Fruit fly (Drosophila melanogaster) whole organism, embryonic: ENCODE measurements around the gene mRpL35.
A peak's percentile ranks its signal among the peaks of the same experiment; 100 is the strongest.

ENCODE experiments used
- Abd-B ChIP-seq: fragments of 200-800 bp; sonication (Bioruptor generic); optimal IDR thresholded peaks from 2 replicates; lab custom pipeline; 2018; ENCODE audit warnings: missing biosample characterization, mild to moderate bottlenecking, missing genetic modification characterization, moderate library complexity
- Asciz ChIP-seq: fragments of 200-800 bp; sonication (Bioruptor generic); optimal IDR thresholded peaks from 2 replicates; lab custom pipeline; 2017; ENCODE audit warnings: missing biosample characterization, mild to moderate bottlenecking, missing genetic modification characterization, missing genetic modification reagents
- CG16813 ChIP-seq: fragments of 200-800 bp; sonication (Bioruptor generic); IDR thresholded peaks from 3 replicates; pipeline ENCODE4 v1.3.6; 2022; ENCODE audit warnings: missing biosample characterization, missing genetic modification characterization; ENCODE audit not compliant: partially characterized antibody
- CG17328 ChIP-seq: fragments of 200-800 bp; sonication (Bioruptor generic); IDR thresholded peaks from 2 replicates; pipeline ENCODE4 v1.3.6; 2022; ENCODE audit warnings: missing biosample characterization, missing genetic modification characterization
- CG17829 ChIP-seq: fragments of 200-800 bp; optimal IDR thresholded peaks from 2 replicates; lab custom pipeline; 2019; ENCODE audit warnings: missing biosample characterization, mild to moderate bottlenecking, missing genetic modification characterization, moderate library complexity
- CG18011 ChIP-seq: fragments of 200-800 bp; sonication (Bioruptor generic); optimal IDR thresholded peaks from 2 replicates; lab custom pipeline; 2017; ENCODE audit warnings: missing biosample characterization, missing genetic modification characterization, mild to moderate bottlenecking, moderate library complexity, missing genotype
- CG18599 ChIP-seq: fragments of 200-800 bp; sonication (Bioruptor generic); optimal IDR thresholded peaks from 3 replicates; lab custom pipeline; 2017; ENCODE audit warnings: missing biosample characterization, missing genetic modification characterization, mild to moderate bottlenecking, moderate library complexity, missing genetic modification reagents
- CG34224 ChIP-seq: fragments of 200-800 bp; sonication (Bioruptor generic); IDR thresholded peaks from 3 replicates; pipeline ENCODE4 v1.3.6; 2022; ENCODE audit warnings: missing biosample characterization, missing genetic modification characterization; ENCODE audit not compliant: partially characterized antibody
- CG5180 ChIP-seq: fragments of 200-800 bp; sonication (Bioruptor generic); optimal IDR thresholded peaks from 3 replicates; lab custom pipeline; 2017; ENCODE audit warnings: missing biosample characterization, missing genetic modification characterization, mild to moderate bottlenecking, moderate library complexity, missing genetic modification reagents
- CG7987 ChIP-seq: fragments of 200-800 bp; sonication (Bioruptor generic); optimal IDR thresholded peaks from 2 replicates; lab custom pipeline; 2018; ENCODE audit warnings: missing biosample characterization, mild to moderate bottlenecking, missing genetic modification characterization, moderate library complexity
- CG8089 ChIP-seq: fragments of 200-800 bp; sonication (Bioruptor generic); optimal IDR thresholded peaks from 3 replicates; lab custom pipeline; 2016; ENCODE audit warnings: missing biosample characterization, missing genetic modification characterization
- CG8388 ChIP-seq: fragments of 200-800 bp; sonication (Bioruptor generic); optimal IDR thresholded peaks from 2 replicates; lab custom pipeline; 2019; ENCODE audit warnings: missing biosample characterization, mild to moderate bottlenecking, missing genetic modification characterization, moderate library complexity
- CoRest ChIP-seq: fragments of 200-800 bp; sonication (Bioruptor generic); optimal IDR thresholded peaks from 3 replicates; lab custom pipeline; 2018; ENCODE audit warnings: missing biosample characterization, mild to moderate bottlenecking, missing genetic modification characterization, moderate library complexity
- Dip3 ChIP-seq: fragments of 200-800 bp; sonication (Bioruptor generic); optimal IDR thresholded peaks from 3 replicates; lab custom pipeline; 2016; ENCODE audit warnings: missing biosample characterization, missing genetic modification characterization
- Dref ChIP-seq: fragments of 200-800 bp; sonication (Bioruptor generic); IDR thresholded peaks from 2 replicates; pipeline ENCODE4 v1.3.6; 2022; ENCODE audit warnings: missing biosample characterization, missing genetic modification characterization
- E2f2 ChIP-seq: fragments of 200-800 bp; sonication (Bioruptor generic); IDR thresholded peaks from 2 replicates; pipeline ENCODE4 v1.3.6; 2022; ENCODE audit warnings: missing biosample characterization, missing genetic modification characterization
- Ets65A ChIP-seq: fragments of 200-800 bp; sonication (Bioruptor generic); peaks from one replicate; lab custom pipeline; 2016; ENCODE audit warnings: missing biosample characterization, missing genetic modification characterization
- GATAe ChIP-seq: fragments of 200-800 bp; sonication (Bioruptor generic); conservative IDR thresholded peaks from 2 replicates; pipeline ENCODE4 v1.3.6; 2022; ENCODE audit warnings: missing biosample characterization, missing genetic modification characterization
- Hmr ChIP-seq: fragments of 200-800 bp; sonication (Bioruptor generic); optimal IDR thresholded peaks from 3 replicates; lab custom pipeline; 2017; ENCODE audit warnings: mild to moderate bottlenecking, missing biosample characterization, missing genetic modification reagents, missing genetic modification characterization
- Nf-YA ChIP-seq: fragments of 200-800 bp; sonication (Bioruptor generic); IDR thresholded peaks from 2 replicates; pipeline ENCODE4 v1.3.6; 2022; ENCODE audit warnings: missing biosample characterization, missing genetic modification characterization
- Nf-YB ChIP-seq: fragments of 200-800 bp; sonication (Bioruptor generic); optimal IDR thresholded peaks from 3 replicates; lab custom pipeline; 2019; ENCODE audit warnings: missing biosample characterization, mild to moderate bottlenecking, missing genetic modification characterization, moderate library complexity
- Nf-YC ChIP-seq: fragments of 200-800 bp; optimal IDR thresholded peaks from 3 replicates; lab custom pipeline; 2019; ENCODE audit warnings: missing biosample characterization, mild to moderate bottlenecking, missing genetic modification characterization, moderate library complexity
- Pdp1 ChIP-seq, 2 experiments: fragments of 200-800 bp; sonication (Bioruptor generic); optimal IDR thresholded peaks; 3 replicates each; lab custom pipeline; 2016; ENCODE audit warnings: missing biosample characterization in 2 of 2, missing genetic modification characterization in 2 of 2, mild to moderate bottlenecking in 1 of 2, moderate library complexity in 1 of 2
- TFAM ChIP-seq: fragments of 200-800 bp; sonication (Bioruptor generic); optimal IDR thresholded peaks from 2 replicates; lab custom pipeline; 2017; ENCODE audit warnings: missing biosample characterization, missing genetic modification characterization, inconsistent platforms
- aop ChIP-seq: fragments of 200-800 bp; sonication (Bioruptor generic); IDR thresholded peaks from 2 replicates; pipeline ENCODE4 v1.3.6; 2022; ENCODE audit warnings: missing biosample characterization, missing genetic modification characterization
- ap ChIP-seq: fragments of 200-800 bp; sonication (Bioruptor generic); IDR thresholded peaks from 2 replicates; pipeline ENCODE4 v1.3.6; 2022; ENCODE audit warnings: missing biosample characterization, missing genetic modification characterization
- az2 ChIP-seq: fragments of 200-800 bp; sonication (Bioruptor generic); optimal IDR thresholded peaks from 3 replicates; lab custom pipeline; 2016; ENCODE audit warnings: missing biosample characterization, missing genetic modification characterization
- btn ChIP-seq: fragments of 200-800 bp; sonication (Bioruptor generic); optimal IDR thresholded peaks from 2 replicates; lab custom pipeline; 2016; ENCODE audit warnings: missing biosample characterization, missing genetic modification characterization
- chinmo ChIP-seq: fragments of 200-800 bp; sonication (Bioruptor generic); IDR thresholded peaks from 4 replicates; pipeline ENCODE4 v1.3.6; 2022; ENCODE audit warnings: missing biosample characterization, missing genetic modification characterization; ENCODE audit not compliant: partially characterized antibody
- emc ChIP-seq: fragments of 200-800 bp; sonication (Bioruptor generic); optimal IDR thresholded peaks from 2 replicates; lab custom pipeline; 2016; ENCODE audit warnings: missing biosample characterization, missing genetic modification characterization
- eve ChIP-seq, 2 experiments: fragments of >200 bp; optimal IDR thresholded peaks; 2 replicates each; lab custom pipeline; 2017; ENCODE audit warnings: missing biosample characterization in 2 of 2, missing genetic modification characterization in 2 of 2
- exex ChIP-seq: fragments of 200-800 bp; sonication (Bioruptor generic); optimal IDR thresholded peaks from 4 replicates; lab custom pipeline; 2018; ENCODE audit warnings: missing biosample characterization, mild to moderate bottlenecking, missing genetic modification characterization, moderate library complexity
- ftz-f1 ChIP-seq: fragments of 200-800 bp; sonication (Bioruptor generic); optimal IDR thresholded peaks from 2 replicates; lab custom pipeline; 2016; ENCODE audit warnings: missing biosample characterization, missing genetic modification characterization
- grn ChIP-seq: fragments of 200-800 bp; sonication (Bioruptor generic); optimal IDR thresholded peaks from 3 replicates; lab custom pipeline; 2017; ENCODE audit warnings: missing biosample characterization, missing genetic modification characterization
- kah ChIP-seq: fragments of 200-800 bp; sonication (Bioruptor generic); optimal IDR thresholded peaks from 2 replicates; lab custom pipeline; 2018; ENCODE audit warnings: missing biosample characterization, mild to moderate bottlenecking, missing genetic modification characterization
- kay ChIP-seq: fragments of 200-800 bp; sonication (Bioruptor generic); optimal IDR thresholded peaks from 2 replicates; lab custom pipeline; 2016; ENCODE audit warnings: missing biosample characterization, missing genetic modification characterization
- mirr ChIP-seq: fragments of 200-800 bp; sonication (Bioruptor generic); optimal IDR thresholded peaks from 3 replicates; lab custom pipeline; 2018; ENCODE audit warnings: missing biosample characterization, mild to moderate bottlenecking, missing genetic modification characterization
- mld ChIP-seq: fragments of 200-800 bp; sonication (Bioruptor generic); IDR thresholded peaks from 3 replicates; pipeline ENCODE4 v1.3.6; 2022; ENCODE audit warnings: missing biosample characterization, missing genetic modification characterization; ENCODE audit not compliant: partially characterized antibody
- pan ChIP-seq, 4 experiments: fragments of >200 bp in 3 of 4; fragments of 200-800 bp in 1 of 4; sonication (Bioruptor generic) in 1 of 4; optimal IDR thresholded peaks in 3 of 4; IDR thresholded peaks in 1 of 4; 2 replicates each; pipeline versions ENCODE4 v1.3.6 to Lab custom; 2017 to 2022; ENCODE audit warnings: missing biosample characterization in 2 of 4, missing genetic modification characterization in 2 of 4, mixed read lengths in 1 of 4
- peb ChIP-seq: fragments of 200-800 bp; sonication (Bioruptor generic); IDR thresholded peaks from 2 replicates; pipeline ENCODE4 v1.3.6; 2022; ENCODE audit warnings: missing biosample characterization, missing genetic modification characterization
- pzg ChIP-seq: fragments of 200-800 bp; sonication (Bioruptor generic); optimal IDR thresholded peaks from 3 replicates; lab custom pipeline; 2018; ENCODE audit warnings: missing biosample characterization, mild to moderate bottlenecking, missing genetic modification characterization, moderate library complexity
- row ChIP-seq: fragments of 200-800 bp; sonication (Bioruptor generic); IDR thresholded peaks from 3 replicates; pipeline ENCODE4 v1.3.6; 2022; ENCODE audit warnings: missing biosample characterization, missing genetic modification characterization
- slbo ChIP-seq: fragments of 200-800 bp; sonication (Bioruptor generic); IDR thresholded peaks from 2 replicates; pipeline ENCODE4 v1.3.6; 2022; ENCODE audit warnings: missing biosample characterization, missing genetic modification characterization
- slp2 ChIP-seq: fragments of 200-800 bp; sonication (Bioruptor generic); optimal IDR thresholded peaks from 2 replicates; lab custom pipeline; 2016; ENCODE audit warnings: missing biosample characterization, missing genetic modification characterization
- sr ChIP-seq: fragments of 200-800 bp; sonication (Bioruptor generic); IDR thresholded peaks from 3 replicates; pipeline ENCODE4 v1.3.6; 2022; ENCODE audit warnings: missing biosample characterization, missing genetic modification characterization
- ssp ChIP-seq: fragments of 200-800 bp; sonication (Bioruptor generic); IDR thresholded peaks from 2 replicates; pipeline ENCODE4 v1.3.6; 2022; ENCODE audit warnings: missing biosample characterization, missing genetic modification characterization
- tll ChIP-seq, 2 experiments: fragments of 200-800 bp in 1 of 2; fragments of >200 bp in 1 of 2; sonication (Bioruptor generic) in 1 of 2; optimal IDR thresholded peaks; 2 replicates each; lab custom pipeline; 2017 to 2019; ENCODE audit warnings: missing biosample characterization in 2 of 2, missing genetic modification characterization in 2 of 2, mild to moderate bottlenecking in 1 of 2, moderate library complexity in 1 of 2
- ttk ChIP-seq: fragments of 200-800 bp; sonication (Bioruptor generic); IDR thresholded peaks from 2 replicates; pipeline ENCODE4 v2.1.2; 2022; ENCODE audit warnings: missing biosample characterization, missing genetic modification characterization
- yki ChIP-seq: fragments of >200 bp; optimal IDR thresholded peaks from 3 replicates; lab custom pipeline; 2018
- zen ChIP-seq: fragments of 200-800 bp; sonication (Bioruptor generic); optimal IDR thresholded peaks from 3 replicates; lab custom pipeline; 2018; ENCODE audit warnings: missing biosample characterization, mild to moderate bottlenecking, missing genetic modification characterization, moderate library complexity
- zen2 ChIP-seq: fragments of 200-800 bp; sonication (Bioruptor generic); IDR thresholded peaks from 3 replicates; pipeline ENCODE4 v1.3.6; 2022; ENCODE audit warnings: missing biosample characterization, missing genetic modification characterization; ENCODE audit not compliant: partially characterized antibody

The mRpL35 gene

DNA sequence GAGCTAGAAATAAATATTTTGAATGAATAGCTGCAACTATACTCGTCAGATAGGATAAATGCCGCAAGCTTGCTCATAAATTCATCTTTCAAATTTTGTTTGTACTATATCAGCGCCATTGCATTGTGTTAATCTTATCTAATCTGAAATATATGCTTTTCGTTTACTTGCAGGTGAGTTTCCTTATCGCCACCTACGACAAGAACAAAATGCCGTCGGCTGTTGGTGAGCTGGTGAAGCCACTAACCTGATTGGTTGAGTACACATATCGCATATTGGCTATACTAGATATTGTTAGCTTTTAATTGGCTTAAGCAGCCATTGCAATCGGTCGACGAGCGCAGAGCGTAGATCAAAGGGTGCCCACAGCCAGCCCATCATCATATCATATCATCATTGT lies 30.4 kb downstream of the mRpL35 start:
- TF ChIP-seq ssp (GFP tag; lab: Robert Waterston, UW) = no peak
- no peak for TF ChIP-seq CG7987
- TF ChIP-seq az2 (GFP tag; lab: Kevin White, UChicago) = no peak
- no peak for TF ChIP-seq Dref (GFP tag; lab: Robert Waterston, UW)
- no peak for TF ChIP-seq btn (GFP tag; lab: Kevin White, UChicago)
- TF ChIP-seq CG18011 (GFP tag; lab: Kevin White, UChicago) = no peak
- TF ChIP-seq mld = no peak
- TF ChIP-seq ttk (GFP tag; lab: Robert Waterston, UW) = no peak
- no peak for TF ChIP-seq ap (GFP tag; lab: Robert Waterston, UW)
- no peak for TF ChIP-seq zen2 (GFP tag; lab: Robert Waterston, UW)
- peak; percentile 47 for TF ChIP-seq Ets65A (GFP tag; lab: Kevin White, UChicago)
- no peak for TF ChIP-seq emc (GFP tag; lab: Kevin White, UChicago)
- no peak for TF ChIP-seq CoRest (tag; lab: Kevin White, UChicago)
- no peak for TF ChIP-seq kay
- TF ChIP-seq tll (GFP tag; optimal IDR thresholded peaks at IDR 0.05; lab: Kevin White, UChicago) = no peak
- TF ChIP-seq CG34224 (GFP tag; lab: Robert Waterston, UW) = no peak
- TF ChIP-seq ftz-f1 (GFP tag; lab: Kevin White, UChicago) = no peak
- no peak for TF ChIP-seq mirr (GFP tag; lab: Kevin White, UChicago)
- no peak for TF ChIP-seq CG16813
- TF ChIP-seq Nf-YC (tag; lab: Kevin White, UChicago) = peak; percentile 87
- peak; percentile 93 for TF ChIP-seq Nf-YB (GFP tag; lab: Kevin White, UChicago)
- TF ChIP-seq grn (GFP tag; lab: Kevin White, UChicago) = no peak
- no peak for TF ChIP-seq yki (lab: Kevin White, UChicago)
- no peak for TF ChIP-seq CG17328 (GFP tag; lab: Robert Waterston, UW)
- no peak for TF ChIP-seq zen
- TF ChIP-seq peb (GFP tag; lab: Robert Waterston, UW) = no peak
- TF ChIP-seq slp2 (GFP tag; lab: Kevin White, UChicago) = no peak
- peak; percentile 6 for TF ChIP-seq Abd-B (GFP tag; lab: Kevin White, UChicago)
- TF ChIP-seq CG17829 (tag; lab: Kevin White, UChicago) = no peak
- TF ChIP-seq Dip3 (GFP tag; lab: Kevin White, UChicago) = no peak
- TF ChIP-seq slbo = no peak
- TF ChIP-seq CG8089 = no peak
- TF ChIP-seq kah (GFP tag; lab: Kevin White, UChicago) = no peak
- TF ChIP-seq Hmr (GFP tag; lab: Kevin White, UChicago) = no peak
- 0 out of 4 replicates have a peak, but pooled peaks have one; percentile 20 for TF ChIP-seq chinmo (GFP tag; lab: Robert Waterston, UW)
- TF ChIP-seq exex (tag; lab: Kevin White, UChicago) = no peak
- no peak for TF ChIP-seq row
- no peak for TF ChIP-seq sr
- no peak for TF ChIP-seq eve (GFP tag; optimal IDR thresholded peaks at IDR 0.05; lab: Kevin White, UChicago)
- no peak for TF ChIP-seq TFAM (GFP tag; lab: Kevin White, UChicago)
- no peak for TF ChIP-seq CG18599 (GFP tag; lab: Kevin White, UChicago)
- no peak for TF ChIP-seq Pdp1 (GFP tag; optimal IDR thresholded peaks at IDR 0.05; lab: Kevin White, UChicago)
- TF ChIP-seq E2f2 = no peak
- no peak for TF ChIP-seq aop (GFP tag; lab: Robert Waterston, UW)
- TF ChIP-seq Asciz (GFP tag; lab: Kevin White, UChicago) = no peak
- no peak for TF ChIP-seq pan (optimal IDR thresholded peaks at IDR 0.05; lab: Kevin White, UChicago)
- TF ChIP-seq pan (GFP tag; optimal IDR thresholded peaks at IDR 0.05 in 1 of 2, IDR thresholded peaks at IDR 0.05 in 1 of 2) = no peak
- peak; percentile 54 for TF ChIP-seq GATAe
- TF ChIP-seq CG5180 (GFP tag; lab: Kevin White, UChicago) = no peak
- TF ChIP-seq pzg (GFP tag; lab: Kevin White, UChicago) = no peak
- no peak for TF ChIP-seq CG8388
- TF ChIP-seq Nf-YA = peak; percentile 47; the same call in 1 of the 2 replicates
